Worm (Caenorhabditis elegans): Measurements from ENCODE around the gene Y81G3A.6.

Y81G3A.6 gene

ce11 chrII:13076301-13076916, 5.9 kb downstream of the Y81G3A.6 start:
- TF ChIP-seq tbx-37 (GFP tag; conservative IDR thresholded peaks at IDR 0.05): no peak
- no peak for TF ChIP-seq tbx-11 (GFP tag; IDR thresholded peaks at IDR 0.05)
- TF ChIP-seq pes-1 (GFP tag; IDR thresholded peaks at IDR 0.05): no peak
- no peak for TF ChIP-seq tra-4 (tag; optimal IDR thresholded peaks at IDR 0.05)
- no peak for TF ChIP-seq scrt-1 (GFP tag; IDR thresholded peaks at IDR 0.05)
- no peak for TF ChIP-seq ceh-13 (GFP tag; optimal IDR thresholded peaks at IDR 0.05)

DNA sequence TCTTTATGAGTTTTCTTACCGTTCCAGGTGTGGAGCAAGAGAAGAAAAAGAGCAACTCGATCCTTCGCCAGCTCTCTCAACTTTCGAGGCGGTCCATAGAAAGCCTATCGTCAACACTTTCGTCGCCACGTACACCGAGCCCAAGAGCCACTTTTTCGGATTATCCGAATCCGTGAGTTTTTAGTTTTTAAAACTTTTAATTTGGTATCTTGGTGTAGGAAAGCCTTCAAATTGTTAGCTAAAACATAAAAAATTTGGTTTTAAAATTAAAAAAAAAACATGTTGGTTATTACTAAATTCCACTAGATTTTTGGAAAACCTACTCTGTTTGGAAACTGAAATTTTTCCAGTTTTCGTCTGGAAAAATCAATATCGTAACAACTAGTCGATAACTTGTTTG, 8.6 kb downstream of the Y81G3A.6 start:
- TF ChIP-seq hmg-4 (GFP tag; optimal IDR thresholded peaks at IDR 0.05) (no peak), tra-4 (tag; optimal IDR thresholded peaks at IDR 0.05) (no peak), B0310.2 (tag; optimal IDR thresholded peaks at IDR 0.05) (no peak), tbx-37 (GFP tag; conservative IDR thresholded peaks at IDR 0.05) (no peak), tbx-11 (GFP tag; IDR thresholded peaks at IDR 0.05) (no peak), ceh-13 (GFP tag; optimal IDR thresholded peaks at IDR 0.05) (no peak), F13C5.2 (tag; optimal IDR thresholded peaks at IDR 0.05) (no peak), flt-1 (GFP tag; IDR thresholded peaks at IDR 0.05) (no peak), ets-7 (tag; optimal IDR thresholded peaks at IDR 0.05) (no peak), scrt-1 (GFP tag; IDR thresholded peaks at IDR 0.05) (no peak), ama-1 (optimal IDR thresholded peaks at IDR 0.05) (no peak), hnd-1 (tag; optimal IDR thresholded peaks at IDR 0.05) (no peak), aly-1 (tag; optimal IDR thresholded peaks at IDR 0.05) (no peak), hmbx-1 (tag; optimal IDR thresholded peaks at IDR 0.05) (no peak)

DNA sequence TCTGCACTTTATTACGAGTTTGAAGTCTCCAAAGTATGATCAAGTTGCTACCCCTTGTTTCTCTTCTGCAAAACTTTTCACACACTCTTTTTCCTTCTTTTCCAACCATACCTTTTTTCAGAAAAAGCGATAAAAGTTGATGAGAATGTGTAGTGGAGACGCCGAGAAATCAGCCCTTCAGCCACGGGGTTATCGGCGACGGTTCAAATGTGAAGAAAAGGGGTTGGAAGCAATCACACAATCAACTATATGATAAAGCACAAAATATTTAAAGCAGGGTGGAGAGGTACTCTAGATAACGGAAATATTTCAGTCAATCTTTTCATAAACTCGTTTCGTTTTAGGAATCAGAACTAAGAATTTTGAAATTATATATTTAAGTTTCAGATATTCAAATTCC, 9.2 kb downstream of the Y81G3A.6 start, which contains the start of gene F42G4.5:
Gene F42G4.5 (plus strand): TSS at position 379 of the 400 bp plus-strand sequence.
- TF ChIP-seq F13C5.2 (tag; optimal IDR thresholded peaks at IDR 0.05) (no peak), flt-1 (GFP tag; IDR thresholded peaks at IDR 0.05) (no peak), tbx-11 (GFP tag; IDR thresholded peaks at IDR 0.05) (no peak), ceh-36 (tag; optimal IDR thresholded peaks at IDR 0.05) (no peak), tbx-37 (GFP tag; conservative IDR thresholded peaks at IDR 0.05) (no peak), pes-1 (GFP tag; IDR thresholded peaks at IDR 0.05) (no peak), hmg-4 (GFP tag; optimal IDR thresholded peaks at IDR 0.05) (no peak)

- TF ChIP-seq scrt-1 (GFP tag; IDR thresholded peaks at IDR 0.05) (no peak), aly-1 (tag; optimal IDR thresholded peaks at IDR 0.05) (no peak), ama-1 (optimal IDR thresholded peaks at IDR 0.05) (no peak), sea-1 (GFP tag; conservative IDR thresholded peaks at IDR 0.05) (no peak), B0310.2 (tag; optimal IDR thresholded peaks at IDR 0.05) (no peak), ceh-36 (tag; optimal IDR thresholded peaks at IDR 0.05) (no peak), F13C5.2 (tag; optimal IDR thresholded peaks at IDR 0.05) (no peak), tbx-11 (GFP tag; IDR thresholded peaks at IDR 0.05) (no peak), hmg-4 (GFP tag; optimal IDR thresholded peaks at IDR 0.05) (no peak), tra-4 (tag; optimal IDR thresholded peaks at IDR 0.05) (no peak), ceh-13 (GFP tag; optimal IDR thresholded peaks at IDR 0.05) (no peak), pes-1 (GFP tag; IDR thresholded peaks at IDR 0.05) (no peak)
Observed at ce11 chrII:13066777-13067290, 15.5 kb downstream of the Y81G3A.6 start.

DNA sequence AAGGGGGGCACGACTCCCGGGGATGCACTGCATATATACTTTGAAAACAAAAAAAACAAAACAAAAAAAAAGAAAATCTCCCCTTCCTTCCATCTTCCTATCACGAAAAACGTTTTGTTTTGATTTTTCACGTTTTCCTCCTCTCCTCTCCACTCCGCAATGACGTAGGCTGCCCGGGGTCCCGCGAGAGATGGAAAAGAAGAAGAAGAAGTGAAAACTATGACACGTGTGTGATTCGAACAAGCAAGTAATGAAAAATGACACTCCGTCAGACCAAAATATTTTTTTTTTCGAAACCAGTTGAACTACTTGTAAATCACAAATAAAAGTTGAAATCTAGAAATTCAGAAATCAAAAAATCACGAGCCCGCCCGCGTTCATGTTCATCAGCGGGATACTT, 17.1 kb downstream of the Y81G3A.6 start:
- TF ChIP-seq ceh-36 (tag; optimal IDR thresholded peaks at IDR 0.05) (no peak), scrt-1 (GFP tag; IDR thresholded peaks at IDR 0.05) (no peak), pes-1 (GFP tag; IDR thresholded peaks at IDR 0.05) (no peak), F13C5.2 (tag; optimal IDR thresholded peaks at IDR 0.05) (no peak), ama-1 (optimal IDR thresholded peaks at IDR 0.05) (no peak), flt-1 (GFP tag; IDR thresholded peaks at IDR 0.05) (no peak), hmg-4 (GFP tag; optimal IDR thresholded peaks at IDR 0.05) (no peak), ceh-13 (GFP tag; optimal IDR thresholded peaks at IDR 0.05) (no peak)

ce11 chrII:13059196-13059595, 23.1 kb downstream of the Y81G3A.6 start:
- TF ChIP-seq F13C5.2 (tag; optimal IDR thresholded peaks at IDR 0.05) (no peak), flt-1 (GFP tag; IDR thresholded peaks at IDR 0.05) (no peak), sea-1 (GFP tag; conservative IDR thresholded peaks at IDR 0.05) (no peak), tbx-11 (GFP tag; IDR thresholded peaks at IDR 0.05) (no peak), pes-1 (GFP tag; IDR thresholded peaks at IDR 0.05) (no peak), hnd-1 (tag; optimal IDR thresholded peaks at IDR 0.05) (no peak), B0310.2 (tag; optimal IDR thresholded peaks at IDR 0.05) (no peak), ceh-13 (GFP tag; optimal IDR thresholded peaks at IDR 0.05) (no peak), hmbx-1 (tag; optimal IDR thresholded peaks at IDR 0.05) (no peak), ama-1 (optimal IDR thresholded peaks at IDR 0.05) (no peak), tra-4 (tag; optimal IDR thresholded peaks at IDR 0.05) (no peak), ets-7 (tag; optimal IDR thresholded peaks at IDR 0.05) (no peak), tbx-37 (GFP tag; conservative IDR thresholded peaks at IDR 0.05) (no peak), aly-1 (tag; optimal IDR thresholded peaks at IDR 0.05) (no peak), hmg-4 (GFP tag; optimal IDR thresholded peaks at IDR 0.05) (no peak), ceh-36 (tag; optimal IDR thresholded peaks at IDR 0.05) (no peak), scrt-1 (GFP tag; IDR thresholded peaks at IDR 0.05) (no peak)

- TF ChIP-seq ceh-36 (tag; optimal IDR thresholded peaks at IDR 0.05): no peak
- no peak for TF ChIP-seq tbx-37 (GFP tag; conservative IDR thresholded peaks at IDR 0.05)
- no peak for TF ChIP-seq B0310.2 (tag; optimal IDR thresholded peaks at IDR 0.05)
- TF ChIP-seq tra-4 (tag; optimal IDR thresholded peaks at IDR 0.05): no peak
- TF ChIP-seq pes-1 (GFP tag; IDR thresholded peaks at IDR 0.05): no peak
- no peak for TF ChIP-seq hmg-4 (GFP tag; optimal IDR thresholded peaks at IDR 0.05)
- TF ChIP-seq ets-7 (tag; optimal IDR thresholded peaks at IDR 0.05): no peak
- no peak for TF ChIP-seq hmbx-1 (tag; optimal IDR thresholded peaks at IDR 0.05)
Observed at ce11 chrII:13056580-13056979, 25.7 kb downstream of the Y81G3A.6 start, which contains the start of gene zyx-1. Gene zyx-1, plus strand, starts transcription at chrII:13056910.

ce11 chrII:13053443-13053842, 28.9 kb downstream of the Y81G3A.6 start:
- no peak for TF ChIP-seq tbx-37 (GFP tag; conservative IDR thresholded peaks at IDR 0.05)
- TF ChIP-seq hnd-1 (tag; optimal IDR thresholded peaks at IDR 0.05): no peak
- no peak for TF ChIP-seq ceh-13 (GFP tag; optimal IDR thresholded peaks at IDR 0.05)
